Fruit fly (Drosophila melanogaster): Measurements from ENCODE around the gene S6k.

DNA sequence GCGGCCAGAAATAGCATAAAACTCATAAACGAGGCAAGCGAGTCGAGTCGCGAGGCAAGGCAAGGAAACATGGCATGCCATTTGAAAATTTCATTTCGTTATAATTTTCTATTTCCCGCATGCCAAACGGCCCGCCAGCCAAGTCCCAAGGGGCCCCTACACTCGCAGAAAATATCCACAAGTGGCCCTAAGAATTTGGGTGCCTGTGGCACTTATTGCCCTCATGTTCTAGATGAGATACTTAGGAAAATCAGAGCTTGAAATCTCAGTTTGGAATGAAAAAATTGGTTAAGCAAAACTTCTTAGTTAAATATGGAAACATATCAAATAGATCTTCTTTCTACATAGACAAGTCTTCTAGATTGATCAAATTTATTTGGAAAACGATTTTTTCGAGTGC lies 27.6 kb upstream of the S6k start:
- TF ChIP-seq CG8478 (optimal IDR thresholded peaks at IDR 0.05) = no peak
- TF ChIP-seq CTCF (optimal IDR thresholded peaks at IDR 0.05) = no peak
